Fruit fly (Drosophila melanogaster) ovary, adult (tissue): ENCODE data around the gene okr.

ENCODE experiments used
- CG17801 ChIP-seq: fragments of 200-800 bp; optimal IDR thresholded peaks from 2 replicates; lab custom pipeline; 2019; ENCODE audit warnings: missing biosample characterization, mild to moderate bottlenecking, missing genetic modification characterization, moderate library complexity; ENCODE audit not compliant: partially characterized antibody

Gene okr

DNA sequence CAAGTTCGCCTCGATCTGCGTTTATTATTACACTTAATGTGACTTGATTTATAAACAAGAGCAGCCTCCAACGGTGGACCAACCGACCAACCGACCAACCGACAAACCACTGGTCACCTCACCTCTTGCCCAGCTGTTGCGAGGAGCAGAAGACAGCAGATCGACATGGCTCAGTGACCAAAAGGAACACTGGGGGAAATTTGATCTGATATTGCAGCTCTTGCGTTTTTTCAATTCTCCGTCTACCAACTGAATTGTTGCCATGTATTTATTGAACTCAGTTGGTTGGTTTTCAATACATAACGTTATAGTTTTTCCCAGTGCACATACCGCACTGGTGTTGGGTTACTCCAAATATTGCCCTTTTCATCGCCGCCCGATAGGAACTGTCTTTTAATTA lies 12.0 kb upstream of the okr start:
- no peak for TF ChIP-seq CG17801 (GFP tag; lab: Kevin White, UChicago)

DNA sequence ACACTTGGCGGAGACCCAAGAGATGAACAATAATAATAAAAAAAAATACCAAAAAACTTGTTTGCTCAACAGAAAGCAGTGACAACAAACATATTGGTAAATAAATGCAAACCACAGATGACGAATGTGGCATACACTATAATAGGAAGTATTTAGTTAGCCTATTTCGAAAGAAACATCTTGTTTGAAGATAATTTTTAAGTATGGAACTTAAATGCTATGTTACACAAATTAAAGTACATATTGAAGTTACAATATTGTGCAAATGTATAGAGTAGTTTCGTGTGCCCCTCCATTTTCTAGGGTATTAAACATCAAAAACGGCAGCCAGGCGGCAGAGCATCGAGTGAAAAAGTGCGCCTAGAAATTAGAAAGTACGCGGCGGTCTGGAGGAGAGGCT lies 10.8 kb upstream of the okr start:
- no peak for TF ChIP-seq CG17801 (GFP tag; lab: Kevin White, UChicago)

DNA sequence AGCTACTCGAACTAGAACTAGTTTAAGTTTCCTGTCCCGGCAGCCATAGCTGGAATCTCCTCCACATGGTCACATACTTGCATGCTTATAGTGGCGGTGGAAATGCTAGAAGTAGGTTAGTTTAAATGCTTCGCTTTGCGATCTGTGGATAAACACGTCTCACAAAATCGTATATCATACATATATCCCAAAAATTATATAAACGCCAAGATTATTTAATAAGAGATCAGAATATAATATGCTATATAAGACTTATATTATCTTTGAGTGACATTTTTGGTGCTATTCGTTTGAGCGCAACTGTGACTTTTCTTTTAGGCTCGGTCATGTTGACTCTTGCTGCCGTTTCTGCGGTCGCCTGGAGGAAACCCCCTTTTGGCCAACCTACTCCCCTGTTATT lies 9.4 kb upstream of the okr start:
- no peak for TF ChIP-seq CG17801 (GFP tag; lab: Kevin White, UChicago)

DNA sequence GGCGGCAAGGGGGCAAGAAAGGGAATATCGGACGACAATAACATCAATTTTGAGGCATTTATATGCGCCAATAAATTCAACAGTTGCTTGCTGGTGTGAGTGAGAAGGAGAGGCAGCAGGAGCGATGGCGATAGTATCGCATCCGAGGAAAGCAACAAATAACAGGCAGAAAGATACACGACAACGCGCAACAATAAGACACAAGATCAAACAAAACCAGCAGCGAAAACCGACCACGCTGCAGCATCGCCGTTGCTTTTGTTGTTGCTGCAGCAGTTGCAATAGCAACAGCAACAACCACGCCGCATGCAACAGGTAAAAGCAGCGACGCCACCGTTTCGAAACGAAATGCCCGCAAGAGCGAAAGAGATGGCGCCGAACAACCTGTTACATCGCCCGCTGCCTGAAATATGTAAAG lies 8.0 kb upstream of the okr start:
- no peak for TF ChIP-seq CG17801 (GFP tag; lab: Kevin White, UChicago)

dm6 chr2L:2999609-3000008 lies 7.0 kb upstream of the okr start:
- TF ChIP-seq CG17801 (GFP tag; lab: Kevin White, UChicago) = no peak

dm6 chr2L:2999113-2999512 lies 6.6 kb upstream of the okr start, which contains the start of gene Ccdc85:
Gene Ccdc85 (plus strand): TSS chr2L:2999286.
- TF ChIP-seq CG17801 (GFP tag; lab: Kevin White, UChicago) = peak; percentile 15

DNA sequence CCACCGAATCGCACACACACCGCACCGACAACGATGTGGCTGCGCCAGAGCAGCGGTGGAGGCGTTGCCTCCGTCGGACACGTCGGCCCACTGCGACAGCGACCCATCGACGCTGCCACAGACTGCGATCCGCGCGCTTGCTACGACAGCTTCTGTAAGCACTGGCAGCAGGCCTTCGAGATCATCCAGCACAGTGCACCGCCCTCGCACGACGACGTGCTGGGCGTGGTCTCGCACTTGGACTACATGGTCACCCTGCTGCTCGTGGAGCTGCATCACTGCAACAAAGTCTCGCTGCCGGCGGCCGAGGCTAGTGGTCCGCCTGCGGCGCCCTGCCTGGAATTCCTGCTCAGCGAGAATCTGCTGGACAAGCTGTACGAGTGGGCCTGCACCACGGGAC lies 1.1 kb upstream of the okr start:
- TF ChIP-seq CG17801 (GFP tag; lab: Kevin White, UChicago) = no peak

DNA sequence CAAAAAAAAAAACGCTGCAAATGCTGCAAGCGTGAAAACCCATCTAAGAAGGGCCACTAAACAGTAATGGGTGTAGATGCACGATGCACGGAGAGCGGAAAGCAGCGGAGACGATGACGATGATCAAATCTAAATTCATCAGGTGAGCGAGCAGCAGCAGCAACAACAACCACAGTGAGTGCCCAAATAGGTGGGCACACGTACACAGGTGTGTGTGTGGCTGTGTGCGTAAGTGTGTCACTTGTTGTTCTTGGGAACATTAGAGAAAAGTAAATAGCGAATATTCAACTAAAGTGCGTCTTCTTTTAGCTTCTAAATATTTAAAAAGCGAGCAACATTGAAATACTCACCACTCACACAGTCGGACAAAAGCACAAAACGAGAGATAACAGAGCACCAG lies 677 bp upstream of the okr start:
- no peak for TF ChIP-seq CG17801 (GFP tag; lab: Kevin White, UChicago)

dm6 chr2L:2987681-2988381 lies 4.7 kb downstream of the okr start, which contains the start of the genes Chd1 and Bem46:
Gene Chd1 (minus strand): TSS chr2L:2987723.
Gene Bem46 (plus strand): TSS chr2L:2988116.
- peak; percentile 79 for TF ChIP-seq CG17801 (GFP tag; lab: Kevin White, UChicago)

- TF ChIP-seq CG17801 (GFP tag; lab: Kevin White, UChicago) = no peak
These were observed 5.8 kb downstream of the okr start for dm6 chr2L:2986776-2987175.

- no peak for TF ChIP-seq CG17801 (GFP tag; lab: Kevin White, UChicago)
These were observed 13.5 kb downstream of the okr start, which contains the start of gene CG9643 for dm6 chr2L:2979091-2979490. Gene CG9643 (minus strand): TSS chr2L:2979288.

dm6 chr2L:2976829-2977228 lies 15.7 kb downstream of the okr start, which contains the start of the genes CG9641 and CG3165:
Gene CG9641 (minus strand): TSS chr2L:2976862.
Gene CG3165 (plus strand): TSS chr2L:2977122.
- TF ChIP-seq CG17801 (GFP tag; lab: Kevin White, UChicago) = peak; percentile 74

- peak; percentile 82 for TF ChIP-seq CG17801 (GFP tag; lab: Kevin White, UChicago)
These were observed 20.1 kb downstream of the okr start, which contains the start of the genes Rrp1 and gammaTub23C for dm6 chr2L:2972439-2972936. Gene Rrp1 (minus strand): TSS chr2L:2972508. Gene gammaTub23C (plus strand): TSS chr2L:2972891.

dm6 chr2L:2969438-2969837 lies 23.1 kb downstream of the okr start, which contains the start of gene Ts:
Gene Ts (minus strand): TSS chr2L:2969638.
- TF ChIP-seq CG17801 (GFP tag; lab: Kevin White, UChicago) = no peak

DNA sequence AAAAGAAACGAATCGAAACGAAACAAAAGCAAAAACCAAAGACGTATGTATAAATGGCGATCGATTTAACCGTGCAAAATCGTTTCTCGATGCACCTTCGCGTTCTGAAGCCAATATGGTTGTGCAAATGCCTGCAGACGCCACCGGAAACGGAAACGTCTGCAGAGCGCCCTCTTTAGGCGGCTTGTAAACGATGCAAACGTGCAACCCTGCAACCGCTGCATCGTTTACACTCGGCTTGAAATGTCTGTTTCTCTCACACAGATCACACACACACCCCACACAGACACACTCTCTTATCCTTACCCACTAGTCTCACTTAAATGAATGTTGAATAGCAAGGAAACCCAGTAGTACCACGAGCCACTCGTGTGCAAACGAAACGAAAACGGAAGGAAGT lies 25.6 kb downstream of the okr start:
- TF ChIP-seq CG17801 (GFP tag; lab: Kevin White, UChicago) = no peak

- no peak for TF ChIP-seq CG17801 (GFP tag; lab: Kevin White, UChicago)
These were observed 33.7 kb downstream of the okr start for dm6 chr2L:2958858-2959257.
